Worm (Caenorhabditis elegans): ENCODE results near the gene pdhk-2.

The pdhk-2 gene

DNA sequence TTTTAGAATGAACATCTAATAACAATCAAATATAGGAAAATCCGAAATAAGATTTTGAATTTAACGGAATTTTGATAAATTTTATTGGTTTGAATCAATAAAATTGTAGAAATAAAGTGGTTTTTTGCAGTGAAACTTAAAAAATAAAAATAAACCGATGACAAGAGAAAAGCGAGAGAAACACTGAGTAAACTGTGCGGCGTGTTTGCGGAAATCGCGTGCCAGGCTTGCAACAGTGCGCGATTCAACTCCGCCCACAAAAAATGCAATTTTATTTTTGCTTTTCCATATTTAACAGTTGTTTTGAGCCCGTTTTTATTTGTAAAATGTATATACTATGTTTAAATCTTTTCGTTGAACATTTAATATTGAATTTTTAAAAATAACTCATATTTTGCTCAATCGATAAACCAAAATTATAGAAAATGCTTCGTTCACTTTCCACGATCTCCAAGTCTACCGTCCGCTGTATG is 26.7 kb upstream of the pdhk-2 start, which contains the start of gene mtss-1 (continued):
- TF ChIP-seq pha-4 (tag; optimal IDR thresholded peaks at IDR 0.05) (peak; percentile 57), nhr-43 (tag; optimal IDR thresholded peaks at IDR 0.05; ENCODE audit: poor library complexity, severe bottlenecking) (peak; percentile 74)

DNA sequence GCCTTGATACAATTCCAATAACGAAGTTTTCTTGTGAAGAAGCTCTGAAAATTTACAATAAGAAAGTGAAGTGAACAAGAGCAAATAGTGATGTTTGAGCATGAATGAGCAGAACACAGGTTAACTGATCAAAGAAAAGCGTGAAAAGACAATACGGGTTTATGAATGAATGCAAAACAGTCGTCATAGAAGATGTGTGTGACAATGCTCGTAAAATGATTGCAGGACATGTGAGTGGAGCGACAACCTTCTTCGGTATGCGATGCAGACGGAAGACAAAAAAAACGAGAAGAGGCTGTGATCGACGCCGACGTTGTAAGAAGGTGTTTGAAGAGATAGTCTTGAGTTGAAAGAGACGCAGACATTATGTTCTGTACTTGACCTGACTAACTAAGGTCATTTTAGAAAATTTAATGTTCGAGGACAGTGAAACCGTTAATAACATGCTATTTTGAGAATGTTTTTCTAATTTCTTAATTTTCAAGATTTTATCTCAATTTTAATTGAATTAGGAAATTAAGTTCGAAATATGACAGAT is 26.1 kb upstream of the pdhk-2 start, which contains the start of gene mig-22:
Gene mig-22 (minus strand): TSS at position 51 of the 538 bp plus-strand sequence.
- no peak for TF ChIP-seq snpc-4 (tag; optimal IDR thresholded peaks at IDR 0.05)
- no peak for TF ChIP-seq egl-27 (tag; optimal IDR thresholded peaks at IDR 0.05)
- TF ChIP-seq unc-62 (GFP tag; optimal IDR thresholded peaks at IDR 0.05): no peak
- TF ChIP-seq nhr-23 (tag; optimal IDR thresholded peaks at IDR 0.05): peak; percentile 17
- TF ChIP-seq ama-1 (optimal IDR thresholded peaks at IDR 0.05): no peak
- no peak for TF ChIP-seq nhr-12 (tag; optimal IDR thresholded peaks at IDR 0.05)
- TF ChIP-seq nhr-76 (tag; optimal IDR thresholded peaks at IDR 0.05): no peak
- TF ChIP-seq nhr-25 (tag; optimal IDR thresholded peaks at IDR 0.05): peak; percentile 83
- TF ChIP-seq pqm-1 (tag; optimal IDR thresholded peaks at IDR 0.05): no peak
- no peak for TF ChIP-seq lin-39 (tag; optimal IDR thresholded peaks at IDR 0.05)
- TF ChIP-seq jun-1 (tag; optimal IDR thresholded peaks at IDR 0.05): no peak
- TF ChIP-seq fkh-10 (GFP tag; optimal IDR thresholded peaks at IDR 0.05): no peak
- TF ChIP-seq eor-1 (tag; optimal IDR thresholded peaks at IDR 0.05): no peak

DNA sequence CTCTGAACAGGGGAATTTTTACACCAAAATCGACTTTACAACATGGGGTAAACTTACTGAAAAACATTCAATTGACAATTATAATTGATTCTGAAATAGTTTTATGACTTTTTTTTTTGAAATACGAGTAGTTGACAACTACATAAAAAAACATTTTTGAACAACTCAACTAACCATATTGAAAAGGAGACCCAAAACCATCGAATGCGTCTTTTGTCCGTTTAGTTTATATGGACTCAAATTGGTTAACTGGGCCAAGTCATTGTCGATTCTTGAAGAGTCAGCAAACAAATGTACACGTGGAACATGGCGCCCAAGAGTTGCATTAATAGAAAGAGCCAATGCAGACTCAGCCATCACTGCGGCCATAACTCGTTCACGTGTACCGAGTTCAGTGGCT is 25.3 kb upstream of the pdhk-2 start:
- no peak for TF ChIP-seq mml-1 (tag; optimal IDR thresholded peaks at IDR 0.05)
- no peak for TF ChIP-seq pha-4 (tag; optimal IDR thresholded peaks at IDR 0.05)
- TF ChIP-seq tbx-2 (tag; optimal IDR thresholded peaks at IDR 0.05): no peak
- no peak for TF ChIP-seq aly-2 (tag; optimal IDR thresholded peaks at IDR 0.05)
- no peak for TF ChIP-seq ztf-4 (tag; optimal IDR thresholded peaks at IDR 0.05)
- no peak for TF ChIP-seq nhr-11 (tag; optimal IDR thresholded peaks at IDR 0.05)
- no peak for TF ChIP-seq egl-27 (tag; optimal IDR thresholded peaks at IDR 0.05)
- TF ChIP-seq nhr-25 (tag; optimal IDR thresholded peaks at IDR 0.05): no peak

DNA sequence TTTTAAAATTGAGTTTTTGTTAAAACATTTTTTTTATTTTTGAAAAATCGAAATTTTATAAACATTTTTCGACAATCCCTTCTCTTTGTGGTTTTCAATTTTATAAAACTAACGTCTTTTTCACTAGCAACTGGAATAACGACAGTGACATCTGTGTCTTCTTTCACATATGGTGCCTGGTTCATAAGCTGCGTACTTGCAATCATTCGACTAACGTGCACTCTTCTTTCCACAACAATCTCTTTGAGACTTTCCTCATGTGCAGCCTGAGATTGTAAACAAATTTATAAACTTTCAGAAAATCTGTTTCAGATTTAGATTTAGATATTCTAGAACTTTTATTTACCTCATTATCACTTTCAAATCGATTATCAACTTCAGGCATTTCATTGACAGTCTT is 23.8 kb upstream of the pdhk-2 start:
- TF ChIP-seq lsy-12 (tag; optimal IDR thresholded peaks at IDR 0.05) (no peak), jun-1 (tag; optimal IDR thresholded peaks at IDR 0.05) (no peak), fos-1 (tag; optimal IDR thresholded peaks at IDR 0.05) (no peak), snpc-4 (tag; optimal IDR thresholded peaks at IDR 0.05) (no peak), mdl-1 (tag; optimal IDR thresholded peaks at IDR 0.05) (no peak)

DNA sequence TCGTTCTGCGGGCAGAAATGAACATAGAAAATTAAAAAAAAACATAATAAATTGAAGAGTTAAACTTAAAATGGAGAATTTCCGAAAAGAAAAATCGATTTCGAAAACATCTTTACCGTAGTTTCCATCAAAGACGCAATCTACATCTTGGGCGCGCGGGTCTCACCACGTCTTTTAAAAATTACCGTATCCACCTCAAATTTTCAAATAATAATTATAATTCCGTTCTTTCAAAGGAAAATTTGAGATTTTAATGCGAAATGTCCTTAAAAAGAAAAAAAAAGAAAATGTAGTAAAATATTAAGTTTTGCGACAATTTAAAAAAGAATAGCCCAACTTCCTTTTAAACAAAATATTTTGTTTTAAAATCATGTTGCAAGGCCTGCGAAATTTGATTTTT is 21.9 kb upstream of the pdhk-2 start:
- TF ChIP-seq fkh-10 (GFP tag; optimal IDR thresholded peaks at IDR 0.05) (no peak), ceh-82 (tag; optimal IDR thresholded peaks at IDR 0.05) (no peak), mdl-1 (tag; optimal IDR thresholded peaks at IDR 0.05) (no peak), nhr-11 (tag; optimal IDR thresholded peaks at IDR 0.05) (no peak)

DNA sequence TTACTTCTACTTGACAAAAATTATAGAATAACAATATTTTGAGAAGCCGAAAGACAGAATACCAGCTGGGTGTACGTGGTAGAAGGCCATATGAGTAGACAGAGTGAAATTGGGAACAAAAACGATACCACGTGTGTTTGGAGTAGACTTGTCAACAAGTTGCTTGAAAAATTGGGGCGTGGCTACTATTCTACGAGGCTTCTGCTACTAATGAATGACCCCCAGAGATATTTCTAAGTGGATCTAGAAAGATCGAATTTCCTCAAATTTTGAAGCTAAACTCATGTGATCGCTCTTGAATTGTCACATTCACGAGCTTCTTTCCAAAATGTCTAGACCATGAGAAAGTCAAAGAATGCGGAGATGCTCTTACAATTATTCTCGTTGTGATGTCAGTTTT is 20.8 kb upstream of the pdhk-2 start:
- TF ChIP-seq pha-4 (tag; optimal IDR thresholded peaks at IDR 0.05) (no peak), nhr-23 (tag; optimal IDR thresholded peaks at IDR 0.05) (no peak), fos-1 (tag; optimal IDR thresholded peaks at IDR 0.05) (no peak), ceh-82 (tag; optimal IDR thresholded peaks at IDR 0.05) (no peak), unc-39 (tag; optimal IDR thresholded peaks at IDR 0.05) (no peak), ceh-9 (tag; optimal IDR thresholded peaks at IDR 0.05) (no peak), aly-2 (tag; optimal IDR thresholded peaks at IDR 0.05) (no peak), zag-1 (tag; optimal IDR thresholded peaks at IDR 0.05) (no peak), nhr-25 (tag; optimal IDR thresholded peaks at IDR 0.05) (no peak), ceh-16 (tag; optimal IDR thresholded peaks at IDR 0.05) (no peak), elt-1 (tag; optimal IDR thresholded peaks at IDR 0.05) (no peak), ceh-28 (tag; optimal IDR thresholded peaks at IDR 0.05) (no peak), nhr-77 (tag; optimal IDR thresholded peaks at IDR 0.05) (no peak), sea-2 (GFP tag; optimal IDR thresholded peaks at IDR 0.05) (no peak), eor-1 (tag; optimal IDR thresholded peaks at IDR 0.05) (no peak), fkh-10 (GFP tag; optimal IDR thresholded peaks at IDR 0.05) (no peak), fkh-2 (tag; optimal IDR thresholded peaks at IDR 0.05) (no peak), ztf-11 (tag; optimal IDR thresholded peaks at IDR 0.05) (no peak)

Measured in whole organism, L3 larva.